Fruit fly (Drosophila melanogaster): ENCODE measurements around the gene cass.

Gene cass

dm6 chr2L:17485457-17485856 lies 7.8 kb upstream of the cass start, which contains the start of the genes CG43221 and CG43645:
CG43221 (plus strand) TSS chr2L:17485757.
CG43645 (plus strand) TSS chr2L:17485757.
- no peak for TF ChIP-seq Vsx2 (GFP tag; optimal IDR thresholded peaks at IDR 0.05; ENCODE audit: partially characterized antibody)
- TF ChIP-seq tai (GFP tag; optimal IDR thresholded peaks at IDR 0.05): no peak
- TF ChIP-seq Rel (GFP tag; optimal IDR thresholded peaks at IDR 0.05): no peak
- TF ChIP-seq Rel (tag; optimal IDR thresholded peaks at IDR 0.05): no peak
- TF ChIP-seq psq (GFP tag; optimal IDR thresholded peaks at IDR 0.05): no peak
- no peak for TF ChIP-seq sage (GFP tag; optimal IDR thresholded peaks at IDR 0.05)
- no peak for TF ChIP-seq CrebA (GFP tag; optimal IDR thresholded peaks at IDR 0.05; ENCODE audit: borderline replicate concordance)
- no peak for TF ChIP-seq dl (GFP tag; optimal IDR thresholded peaks at IDR 0.05; ENCODE audit: insufficient read depth in 1 of 2, partially characterized antibody in 2 of 2)
- no peak for TF ChIP-seq OdsH (GFP tag; optimal IDR thresholded peaks at IDR 0.05)
- no peak for TF ChIP-seq GATAd (GFP tag; optimal IDR thresholded peaks at IDR 0.05)
- TF ChIP-seq usp (GFP tag; optimal IDR thresholded peaks at IDR 0.05): no peak
- TF ChIP-seq jim (GFP tag; optimal IDR thresholded peaks at IDR 0.05): no peak
- no peak for TF ChIP-seq Dif (GFP tag; optimal IDR thresholded peaks at IDR 0.05; ENCODE audit: partially characterized antibody)
- no peak for TF ChIP-seq brk (GFP tag; optimal IDR thresholded peaks at IDR 0.05)
- no peak for TF ChIP-seq rgr (GFP tag; optimal IDR thresholded peaks at IDR 0.05)
- no peak for TF ChIP-seq Myc (optimal IDR thresholded peaks at IDR 0.05)
- TF ChIP-seq Abd-B (GFP tag; optimal IDR thresholded peaks at IDR 0.05): no peak
- no peak for TF ChIP-seq ey (GFP tag; optimal IDR thresholded peaks at IDR 0.05)
- no peak for TF ChIP-seq Mio (GFP tag; optimal IDR thresholded peaks at IDR 0.05)
- no peak for TF ChIP-seq Sp1 (GFP tag; optimal IDR thresholded peaks at IDR 0.05)
- TF ChIP-seq CG9705 (GFP tag; optimal IDR thresholded peaks at IDR 0.05): no peak

dm6 chr2L:17484174-17484573 lies 6.5 kb upstream of the cass start, which contains the start of the genes GCS2beta and CG5131:
GCS2beta (minus strand) TSS chr2L:17484307.
CG5131 (plus strand) TSS chr2L:17484501.
- TF ChIP-seq pan (optimal IDR thresholded peaks at IDR 0.05): no peak
- peak; percentile 96 for TF ChIP-seq ey (GFP tag; optimal IDR thresholded peaks at IDR 0.05)
- TF ChIP-seq Dfd (GFP tag; optimal IDR thresholded peaks at IDR 0.05): no peak
- peak; percentile 71 for TF ChIP-seq jim (GFP tag; optimal IDR thresholded peaks at IDR 0.05)
- TF ChIP-seq GATAd (GFP tag; optimal IDR thresholded peaks at IDR 0.05): peak; percentile 92
- peak; percentile 74 for TF ChIP-seq woc (GFP tag; optimal IDR thresholded peaks at IDR 0.05)
- TF ChIP-seq psq (GFP tag; optimal IDR thresholded peaks at IDR 0.05): peak; percentile 84
- peak; percentile 81 for TF ChIP-seq dmrt93B (GFP tag; optimal IDR thresholded peaks at IDR 0.05)
- TF ChIP-seq tai (GFP tag; optimal IDR thresholded peaks at IDR 0.05): peak; percentile 97
- TF ChIP-seq rgr (GFP tag; optimal IDR thresholded peaks at IDR 0.05): peak; percentile 97
- TF ChIP-seq Dif (GFP tag; optimal IDR thresholded peaks at IDR 0.05; ENCODE audit: partially characterized antibody): no peak
- peak; percentile 72 for TF ChIP-seq sage (GFP tag; optimal IDR thresholded peaks at IDR 0.05)
- no peak for TF ChIP-seq usp (GFP tag; optimal IDR thresholded peaks at IDR 0.05)
- peak; percentile 82 for TF ChIP-seq CG32264 (GFP tag; optimal IDR thresholded peaks at IDR 0.05)
- TF ChIP-seq dl (GFP tag; optimal IDR thresholded peaks at IDR 0.05; ENCODE audit: insufficient read depth in 1 of 2, partially characterized antibody in 2 of 2): no peak
- TF ChIP-seq CG9705 (GFP tag; optimal IDR thresholded peaks at IDR 0.05): peak; percentile 74
- peak; percentile 93 for TF ChIP-seq fru (GFP tag; optimal IDR thresholded peaks at IDR 0.05)
- TF ChIP-seq Hnf4 (GFP tag; optimal IDR thresholded peaks at IDR 0.05): peak; percentile 96
- TF ChIP-seq Abd-B (GFP tag; optimal IDR thresholded peaks at IDR 0.05): no peak
- no peak for TF ChIP-seq brk (GFP tag; optimal IDR thresholded peaks at IDR 0.05)
- no peak for TF ChIP-seq lola (GFP tag; optimal IDR thresholded peaks at IDR 0.05)
- peak; percentile 87 for TF ChIP-seq Jra (GFP tag; optimal IDR thresholded peaks at IDR 0.05)
- no peak for TF ChIP-seq Rel (GFP tag; optimal IDR thresholded peaks at IDR 0.05)
- TF ChIP-seq Rel (tag; optimal IDR thresholded peaks at IDR 0.05): peak; percentile 43
- TF ChIP-seq CrebA (GFP tag; optimal IDR thresholded peaks at IDR 0.05; ENCODE audit: borderline replicate concordance): no peak
- peak; percentile 92 for TF ChIP-seq sv (GFP tag; optimal IDR thresholded peaks at IDR 0.05)
- no peak for TF ChIP-seq N (GFP tag; optimal IDR thresholded peaks at IDR 0.05)
- TF ChIP-seq br (GFP tag; optimal IDR thresholded peaks at IDR 0.05): peak; percentile 94
- TF ChIP-seq Hr83 (GFP tag; optimal IDR thresholded peaks at IDR 0.05; ENCODE audit: poor library complexity, severe bottlenecking): peak; percentile 89
- TF ChIP-seq Mio (GFP tag; optimal IDR thresholded peaks at IDR 0.05): peak; percentile 79
- TF ChIP-seq Sp1 (GFP tag; optimal IDR thresholded peaks at IDR 0.05): peak; percentile 77
- peak; percentile 95 for TF ChIP-seq h (GFP tag; optimal IDR thresholded peaks at IDR 0.05)
- TF ChIP-seq dsf (GFP tag; optimal IDR thresholded peaks at IDR 0.05; ENCODE audit: borderline replicate concordance): peak; percentile 87
- peak; percentile 92 for TF ChIP-seq OdsH (GFP tag; optimal IDR thresholded peaks at IDR 0.05)
- TF ChIP-seq Hr78 (GFP tag; optimal IDR thresholded peaks at IDR 0.05): no peak
- TF ChIP-seq Myc (optimal IDR thresholded peaks at IDR 0.05): no peak
- no peak for TF ChIP-seq Vsx2 (GFP tag; optimal IDR thresholded peaks at IDR 0.05; ENCODE audit: partially characterized antibody)
- TF ChIP-seq foxo (GFP tag; optimal IDR thresholded peaks at IDR 0.05): peak; percentile 70 to 98
- TF ChIP-seq HLH106 (tag; optimal IDR thresholded peaks at IDR 0.05): peak; percentile 92
